3 worm cellular contexts compared by ENCODE assay signal in the genomic region with DNA sequence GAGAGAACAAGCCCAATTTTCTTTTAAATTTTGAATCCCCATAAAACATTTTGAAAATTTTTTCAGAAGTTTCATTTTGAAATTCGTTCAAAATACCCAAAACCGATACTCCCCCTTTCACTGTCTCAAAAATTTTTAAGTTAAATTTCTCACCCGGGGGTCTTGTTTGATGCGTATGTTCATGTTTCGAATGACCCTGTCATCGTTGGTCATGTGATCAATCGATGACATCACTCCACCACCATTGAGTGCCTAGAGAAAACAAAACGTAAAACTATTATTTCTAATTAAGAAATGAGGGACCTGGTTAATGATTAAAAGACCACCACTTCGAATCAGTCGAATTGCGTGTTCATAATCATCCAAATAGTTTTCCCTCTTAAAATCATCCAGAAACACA.
A peak's percentile ranks its signal among the peaks of the same experiment; 100 is the strongest.
TF ChIP-seq lines count a peak whose summit lies in the region.

No protein-coding gene starts in this region.

TF ChIP-seq in whole organism, L1 larva, 84 proteins besides CTCF, POLR2A, EP300 and RAD21 (continued from another document):
- TF ChIP-seq nhr-85 (tag; lab: Kevin White, UChicago) = peak; percentile 90
- peak; percentile 56 for TF ChIP-seq snu-23 (GFP tag; optimal IDR thresholded peaks at IDR 0.05; lab: Kevin White, UChicago)
- peak in 2 of 6 experiments; percentile 21 to 62 for TF ChIP-seq elt-3 (tag; optimal IDR thresholded peaks at IDR 0.05; lab: Kevin White, UChicago)
- no peak for TF ChIP-seq lin-13 (GFP tag; optimal IDR thresholded peaks at IDR 0.05; lab: Kevin White, UChicago)
- TF ChIP-seq skn-1 (tag; optimal IDR thresholded peaks at IDR 0.05; lab: Kevin White, UChicago) = peak; percentile 34
- peak; percentile 24 for TF ChIP-seq mep-1 (tag; optimal IDR thresholded peaks at IDR 0.05; lab: Kevin White, UChicago)
- TF ChIP-seq nhr-28 (tag; optimal IDR thresholded peaks at IDR 0.05; lab: Kevin White, UChicago) = no peak
- TF ChIP-seq efl-1 (optimal IDR thresholded peaks at IDR 0.05; lab: Kevin White, UChicago) = no peak
- peak in 1 of 2 experiments; percentile 82 for TF ChIP-seq efl-1 (GFP tag; optimal IDR thresholded peaks at IDR 0.05 in 1 of 2; lab: Kevin White, UChicago)
- TF ChIP-seq ets-5 (GFP tag; IDR thresholded peaks at IDR 0.05; lab: Robert Waterston, UW) = no peak
- peak in 1 of 2 experiments; percentile 9 for TF ChIP-seq lsy-2 (tag; optimal IDR thresholded peaks at IDR 0.05; lab: Kevin White, UChicago)
- peak; percentile 72 for TF ChIP-seq nhr-90 (tag; optimal IDR thresholded peaks at IDR 0.05; lab: Kevin White, UChicago; ENCODE audit: poor library complexity)
- TF ChIP-seq nhr-47 (tag; optimal IDR thresholded peaks at IDR 0.05; lab: Kevin White, UChicago) = peak; percentile 2

TF ChIP-seq in whole organism, L2 larva, 48 proteins besides CTCF, POLR2A, EP300 and RAD21 (continued from another document):
- TF ChIP-seq unc-62 (GFP tag; optimal IDR thresholded peaks at IDR 0.05; lab: Kevin White, UChicago) (no peak), lsy-2 (tag; optimal IDR thresholded peaks at IDR 0.05; lab: Kevin White, UChicago) (peak in 1 of 2 experiments; percentile 14)

TF ChIP-seq in whole organism, L3 larva, 47 proteins besides CTCF, POLR2A, EP300 and RAD21 (continued from another document):
- no peak for TF ChIP-seq lin-15B (tag; optimal IDR thresholded peaks at IDR 0.05; lab: Kevin White, UChicago)
- TF ChIP-seq nhr-67 (tag; optimal IDR thresholded peaks at IDR 0.05; lab: Kevin White, UChicago) = no peak
- TF ChIP-seq ztf-4 (tag; optimal IDR thresholded peaks at IDR 0.05; lab: Kevin White, UChicago) = no peak
- TF ChIP-seq egl-27 (tag; optimal IDR thresholded peaks at IDR 0.05; lab: Kevin White, UChicago) = no peak
- peak; percentile 23 for TF ChIP-seq nhr-43 (tag; optimal IDR thresholded peaks at IDR 0.05; lab: Kevin White, UChicago; ENCODE audit: poor library complexity, severe bottlenecking)
- no peak for TF ChIP-seq snpc-4 (tag; optimal IDR thresholded peaks at IDR 0.05; lab: Kevin White, UChicago)
- no peak for TF ChIP-seq hmg-11 (tag; optimal IDR thresholded peaks at IDR 0.05; lab: Kevin White, UChicago)
- no peak for TF ChIP-seq ceh-28 (tag; optimal IDR thresholded peaks at IDR 0.05; lab: Kevin White, UChicago)
- TF ChIP-seq mdl-1 (tag; optimal IDR thresholded peaks at IDR 0.05; lab: Kevin White, UChicago) = no peak
